Worm (Caenorhabditis elegans) whole organism, late embryonic: ENCODE data around the gene mans-4.

ENCODE experiments used
- F13H6.1 ChIP-seq: sonication (generic microtip); optimal IDR thresholded peaks from 2 replicates; lab custom pipeline; 2016; ENCODE audit warnings: missing genetic modification characterization, missing compliant biosample characterization
- Y22D7AL.16 ChIP-seq: sonication (generic microtip); optimal IDR thresholded peaks from 2 replicates; lab custom pipeline; 2016; ENCODE audit warnings: missing genetic modification characterization, missing compliant biosample characterization
- ama-1 ChIP-seq: fragments of 150-350 bp; optimal IDR thresholded peaks from 2 replicates; lab custom pipeline; 2014
- ceh-34 ChIP-seq: sonication (generic microtip); optimal IDR thresholded peaks from 2 replicates; lab custom pipeline; 2016; ENCODE audit warnings: mild to moderate bottlenecking, missing genetic modification characterization, missing compliant biosample characterization
- elt-2 ChIP-seq: sonication (generic microtip); optimal IDR thresholded peaks from 2 replicates; lab custom pipeline; 2016; ENCODE audit warnings: missing genetic modification reagents, missing genetic modification characterization, missing compliant biosample characterization
- elt-4 ChIP-seq: sonication (generic microtip); optimal IDR thresholded peaks from 2 replicates; lab custom pipeline; 2016; ENCODE audit warnings: missing genetic modification characterization, missing compliant biosample characterization
- fax-1 ChIP-seq: sonication (generic microtip); optimal IDR thresholded peaks from 2 replicates; lab custom pipeline; 2016; ENCODE audit warnings: missing genotype, missing genetic modification characterization, missing compliant biosample characterization
- gmeb-2 ChIP-seq: sonication (generic microtip); optimal IDR thresholded peaks from 2 replicates; lab custom pipeline; 2016; ENCODE audit warnings: missing genetic modification characterization, inconsistent platforms, missing compliant biosample characterization
- npax-4 ChIP-seq: sonication (generic microtip); optimal IDR thresholded peaks from 2 replicates; lab custom pipeline; 2016; ENCODE audit warnings: missing genetic modification characterization, missing compliant biosample characterization
- ref-2 ChIP-seq: sonication (generic microtip); optimal IDR thresholded peaks from 2 replicates; lab custom pipeline; 2016; ENCODE audit warnings: missing genetic modification characterization, missing compliant biosample characterization
- sox-4 ChIP-seq: sonication (generic microtip); optimal IDR thresholded peaks from 2 replicates; lab custom pipeline; 2017; ENCODE audit warnings: mild to moderate bottlenecking, missing genetic modification characterization, inconsistent platforms, missing compliant biosample characterization
- zip-5 ChIP-seq: sonication (generic microtip); optimal IDR thresholded peaks from 2 replicates; lab custom pipeline; 2016; ENCODE audit warnings: missing genetic modification characterization, missing compliant biosample characterization

DNA sequence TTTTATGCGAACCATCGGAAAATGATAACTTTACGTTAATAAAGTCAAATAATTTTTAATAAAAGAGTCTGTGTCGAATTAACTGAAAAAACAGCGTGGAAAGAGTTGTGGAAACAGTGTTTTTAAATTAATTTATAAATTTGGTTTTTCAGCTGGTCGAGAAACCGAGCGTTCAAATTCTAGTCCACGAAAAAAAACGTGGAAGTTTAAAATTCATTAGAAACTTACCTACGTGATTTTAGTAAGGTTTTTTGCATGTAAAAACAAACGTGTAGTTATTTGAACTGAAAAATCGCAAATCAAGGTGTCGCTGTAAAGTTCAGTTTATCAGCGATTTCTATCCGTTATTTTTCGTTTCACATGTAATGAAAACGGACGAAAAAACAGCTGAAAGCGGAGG, at the start of gene mans-4:
- TF ChIP-seq gmeb-2 (tag; lab: Kevin White, UChicago) (no peak), npax-4 (tag; lab: Kevin White, UChicago) (no peak), elt-4 (tag; lab: Kevin White, UChicago) (no peak), zip-5 (tag; lab: Kevin White, UChicago) (no peak), fax-1 (no peak), F13H6.1 (no peak), ceh-34 (tag; lab: Kevin White, UChicago) (no peak), ama-1 (no peak), ref-2 (no peak), sox-4 (tag; lab: Kevin White, UChicago) (no peak), Y22D7AL.16 (tag; lab: Kevin White, UChicago) (no peak), elt-2 (no peak)
